Worm (Caenorhabditis elegans) whole organism, L2 larva: ENCODE results near the gene R08E3.1.

ENCODE experiments used
- ama-1 ChIP-seq: fragments of 150-350 bp; optimal IDR thresholded peaks from 2 replicates; lab custom pipeline; 2018; ENCODE audit warnings: inconsistent platforms
- blmp-1 ChIP-seq: sonication (generic microtip); optimal IDR thresholded peaks from 2 replicates; lab custom pipeline; 2017; ENCODE audit warnings: missing genetic modification characterization, mild to moderate bottlenecking, missing compliant biosample characterization, antibody characterized with exemption, moderate library complexity; ENCODE audit not compliant: insufficient read depth
- egl-27 ChIP-seq: sonication (generic microtip); optimal IDR thresholded peaks from 3 replicates; lab custom pipeline; 2017; ENCODE audit warnings: missing biosample characterization, missing genetic modification reagents, missing genetic modification characterization
- fos-1 ChIP-seq: fragments of 150-350 bp; optimal IDR thresholded peaks from 2 replicates; lab custom pipeline; 2014; ENCODE audit warnings: missing biosample characterization, missing genetic modification characterization
- lin-13 ChIP-seq: fragments of 150-350 bp; optimal IDR thresholded peaks from 2 replicates; lab custom pipeline; 2014; ENCODE audit warnings: missing biosample characterization, missing genetic modification reagents, missing genetic modification characterization
- lin-39 ChIP-seq: fragments of 150-350 bp; optimal IDR thresholded peaks from 2 replicates; lab custom pipeline; 2014; ENCODE audit warnings: missing biosample characterization, missing genetic modification reagents, missing genetic modification characterization
- nhr-237 ChIP-seq: fragments of 150-350 bp; optimal IDR thresholded peaks from 2 replicates; lab custom pipeline; 2014; ENCODE audit warnings: missing biosample characterization, missing genetic modification characterization
- skn-1 ChIP-seq: sonication (generic microtip); optimal IDR thresholded peaks from 2 replicates; lab custom pipeline; 2017; ENCODE audit warnings: missing biosample characterization, missing genetic modification characterization
- ztf-4 ChIP-seq: fragments of 150-350 bp; optimal IDR thresholded peaks from 2 replicates; lab custom pipeline; 2014; ENCODE audit warnings: missing biosample characterization, missing genetic modification characterization

DNA sequence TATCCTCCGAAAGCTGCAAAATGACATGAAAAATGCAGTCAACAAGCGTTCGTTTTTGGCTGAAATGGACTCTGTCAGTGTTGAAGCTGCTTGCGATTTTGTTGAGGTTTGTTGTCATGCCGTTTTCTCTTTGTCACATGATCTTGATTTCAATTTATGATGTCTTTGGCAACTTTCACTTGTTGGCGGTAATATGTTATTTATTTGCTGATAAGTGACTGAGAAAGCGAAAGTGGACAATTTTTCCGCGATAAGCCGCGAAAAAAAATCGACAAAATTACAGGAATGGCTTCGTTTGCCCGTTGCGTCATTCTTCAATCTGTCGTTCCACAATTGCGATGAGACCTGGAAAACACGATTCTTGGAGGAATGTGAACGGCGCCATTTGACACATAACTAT, 27.1 kb upstream of the R08E3.1 start:
- TF ChIP-seq nhr-237 (no peak), skn-1 (tag; lab: Kevin White, UChicago) (no peak), fos-1 (tag; lab: Kevin White, UChicago) (peak; percentile 74), ztf-4 (no peak), lin-39 (tag; lab: Kevin White, UChicago) (no peak), blmp-1 (tag; lab: Kevin White, UChicago) (peak; percentile 98), ama-1 (lab: Kevin White, UChicago) (no peak), lin-13 (GFP tag; lab: Kevin White, UChicago) (no peak), egl-27 (tag; lab: Kevin White, UChicago) (no peak)
